Fruit fly (Drosophila melanogaster): Measurements from ENCODE around the gene colt.

The colt gene

dm6 chr2L:2750337-2751084 is 19.4 kb downstream of the colt start (continued):
- TF ChIP-seq nau (GFP tag; optimal IDR thresholded peaks at IDR 0.05) (peak; percentile 80), pan (optimal IDR thresholded peaks at IDR 0.05) (no peak), pan (GFP tag; optimal IDR thresholded peaks at IDR 0.05 in 1 of 2, IDR thresholded peaks at IDR 0.05 in 1 of 2) (no peak), CG18262 (tag; optimal IDR thresholded peaks at IDR 0.05) (peak; percentile 83), CrebB (tag; optimal IDR thresholded peaks at IDR 0.05) (peak; percentile 77), mld (GFP tag; IDR thresholded peaks at IDR 0.05; ENCODE audit: partially characterized antibody) (no peak), Trl (optimal IDR thresholded peaks at IDR 0.05) (no peak), Trl (GFP tag; optimal IDR thresholded peaks at IDR 0.05) (peak; percentile 86), CG15601 (tag; optimal IDR thresholded peaks at IDR 0.05) (peak; percentile 68), chif (GFP tag; optimal IDR thresholded peaks at IDR 0.05) (peak; percentile 17 to 76), emc (GFP tag; optimal IDR thresholded peaks at IDR 0.05) (peak; percentile 62), ERR (GFP tag; optimal IDR thresholded peaks at IDR 0.05) (peak; percentile 75), Six4 (GFP tag; optimal IDR thresholded peaks at IDR 0.05) (peak; percentile 72), CG10543 (GFP tag; optimal IDR thresholded peaks at IDR 0.05) (peak; percentile 84), CG12942 (GFP tag; optimal IDR thresholded peaks at IDR 0.05) (peak; percentile 48), CG12155 (GFP tag; optimal IDR thresholded peaks at IDR 0.05) (peak; percentile 74), gfzf (GFP tag; optimal IDR thresholded peaks at IDR 0.05) (no peak), dmrt11E (tag; optimal IDR thresholded peaks at IDR 0.05) (peak; percentile 57), CG5180 (GFP tag; optimal IDR thresholded peaks at IDR 0.05) (peak; percentile 63), CG12236 (GFP tag; optimal IDR thresholded peaks at IDR 0.05) (peak; percentile 60), cad (GFP tag; optimal IDR thresholded peaks at IDR 0.05) (peak; percentile 90), dimm (GFP tag; IDR thresholded peaks at IDR 0.05) (no peak), Atf3 (GFP tag; optimal IDR thresholded peaks at IDR 0.05) (peak; percentile 77), btn (GFP tag; optimal IDR thresholded peaks at IDR 0.05) (peak; percentile 80), Ravus (GFP tag; IDR thresholded peaks at IDR 0.05) (no peak), CG16815 (GFP tag; optimal IDR thresholded peaks at IDR 0.05) (peak; percentile 56), slp2 (GFP tag; optimal IDR thresholded peaks at IDR 0.05) (peak; percentile 79), Pdp1 (GFP tag; optimal IDR thresholded peaks at IDR 0.05) (peak; percentile 84 to 98), chinmo (GFP tag; IDR thresholded peaks at IDR 0.05; ENCODE audit: partially characterized antibody) (no peak), stc (GFP tag; IDR thresholded peaks at IDR 0.05) (no peak), da (GFP tag; optimal IDR thresholded peaks at IDR 0.05) (peak; percentile 62), zen (tag; optimal IDR thresholded peaks at IDR 0.05) (peak; percentile 75), sens-2 (GFP tag; IDR thresholded peaks at IDR 0.05) (no peak), bbx (GFP tag; IDR thresholded peaks at IDR 0.05; ENCODE audit: partially characterized antibody) (no peak), CG15011 (GFP tag; optimal IDR thresholded peaks at IDR 0.05) (peak; percentile 71), Meics (GFP tag; optimal IDR thresholded peaks at IDR 0.05) (peak; percentile 88), CG10959 (GFP tag; IDR thresholded peaks at IDR 0.05) (no peak), YL-1 (GFP tag; optimal IDR thresholded peaks at IDR 0.05) (peak; percentile 51), zf30C (GFP tag; optimal IDR thresholded peaks at IDR 0.05) (peak; percentile 96), CG17359 (tag; optimal IDR thresholded peaks at IDR 0.05) (peak; percentile 84), CG10321 (GFP tag; IDR thresholded peaks at IDR 0.05) (no peak), Sry-β (GFP tag; optimal IDR thresholded peaks at IDR 0.05) (no peak), grn (GFP tag; optimal IDR thresholded peaks at IDR 0.05) (peak; percentile 78), nerfin-2 (GFP tag; IDR thresholded peaks at IDR 0.05; ENCODE audit: partially characterized antibody) (no peak), tll (GFP tag; optimal IDR thresholded peaks at IDR 0.05) (peak in 1 of 2 experiments; percentile 1), CG32772 (GFP tag; IDR thresholded peaks at IDR 0.05) (no peak), disco-r (GFP tag; optimal IDR thresholded peaks at IDR 0.05) (peak; percentile 67), Ptx1 (GFP tag; IDR thresholded peaks at IDR 0.05) (no peak), MESR4 (GFP tag; optimal IDR thresholded peaks at IDR 0.05) (peak; percentile 12)
